Worm (Caenorhabditis elegans): ENCODE measurements around the gene Y24D9A.7.

- TF ChIP-seq hlh-6 (tag; optimal IDR thresholded peaks at IDR 0.05) (no peak), ama-1 (optimal IDR thresholded peaks at IDR 0.05) (peak; percentile 76), ceh-18 (tag; optimal IDR thresholded peaks at IDR 0.05) (no peak)
Measured at ce11 chrIV:4446884-4447283, 41.9 kb upstream of the Y24D9A.7 start.
